Worm (Caenorhabditis elegans) whole organism, L3 larva: ENCODE results near the gene tag-151.

Experiments used
- R02D3.7 ChIP-seq: fragments of 150-350 bp; optimal IDR thresholded peaks from 2 replicates; lab custom pipeline; 2014; ENCODE audit warnings: missing biosample characterization, missing genetic modification characterization
- ZK546.5 ChIP-seq: sonication (generic microtip); optimal IDR thresholded peaks from 2 replicates; lab custom pipeline; 2017; ENCODE audit warnings: missing biosample characterization, missing genetic modification characterization
- ama-1 ChIP-seq: fragments of 150-350 bp; optimal IDR thresholded peaks from 2 replicates; lab custom pipeline; 2018
- ceh-16 ChIP-seq: sonication (generic microtip); optimal IDR thresholded peaks from 2 replicates; lab custom pipeline; 2017; ENCODE audit warnings: missing biosample characterization, missing genetic modification characterization
- ceh-28 ChIP-seq: fragments of 150-350 bp; optimal IDR thresholded peaks from 2 replicates; lab custom pipeline; 2014; ENCODE audit warnings: missing biosample characterization, missing genetic modification reagents, missing genetic modification characterization
- ceh-82 ChIP-seq: fragments of 150-350 bp; optimal IDR thresholded peaks from 2 replicates; lab custom pipeline; 2014; ENCODE audit warnings: missing biosample characterization, missing genetic modification characterization
- egl-27 ChIP-seq: sonication (generic microtip); optimal IDR thresholded peaks from 4 replicates; lab custom pipeline; 2017; ENCODE audit warnings: missing biosample characterization, missing genetic modification reagents, missing genetic modification characterization
- egl-5 ChIP-seq: fragments of 150-350 bp; optimal IDR thresholded peaks from 2 replicates; lab custom pipeline; 2017; ENCODE audit warnings: missing biosample characterization, missing genetic modification reagents, missing genetic modification characterization, inconsistent platforms
- elt-2 ChIP-seq: sonication (generic microtip); optimal IDR thresholded peaks from 2 replicates; lab custom pipeline; 2016; ENCODE audit warnings: missing genetic modification reagents, mild to moderate bottlenecking, missing genetic modification characterization, missing compliant biosample characterization
- elt-3 ChIP-seq, 3 experiments: fragments of 150-350 bp in 1 of 3; sonication (generic microtip) in 2 of 3; optimal IDR thresholded peaks; 2 replicates in 2 of 3; 4 replicates in 1 of 3; lab custom pipeline; 2014 to 2017; ENCODE audit warnings: missing biosample characterization in 3 of 3, missing genetic modification characterization in 3 of 3
- eor-1 ChIP-seq, 2 experiments: fragments of 150-350 bp; optimal IDR thresholded peaks; 2 replicates each; lab custom pipeline; 2014 to 2018; ENCODE audit warnings: missing biosample characterization in 2 of 2, missing genetic modification characterization in 2 of 2
- fkh-10 ChIP-seq: sonication (generic microtip); optimal IDR thresholded peaks from 2 replicates; lab custom pipeline; 2017; ENCODE audit warnings: missing biosample characterization, missing genetic modification reagents, missing genetic modification characterization
- fos-1 ChIP-seq: fragments of 150-350 bp; optimal IDR thresholded peaks from 2 replicates; lab custom pipeline; 2014; ENCODE audit warnings: missing biosample characterization, missing genetic modification characterization
- jun-1 ChIP-seq: fragments of 150-350 bp; optimal IDR thresholded peaks from 2 replicates; lab custom pipeline; 2014; ENCODE audit warnings: missing biosample characterization, missing genetic modification reagents, missing genetic modification characterization
- lin-15B ChIP-seq: fragments of 150-350 bp; optimal IDR thresholded peaks from 2 replicates; lab custom pipeline; 2014; ENCODE audit warnings: missing biosample characterization, missing genetic modification characterization
- lin-39 ChIP-seq: fragments of 150-350 bp; optimal IDR thresholded peaks from 2 replicates; lab custom pipeline; 2018; ENCODE audit warnings: missing biosample characterization, missing genetic modification reagents, missing genetic modification characterization
- lsy-12 ChIP-seq: sonication (generic microtip); optimal IDR thresholded peaks from 2 replicates; lab custom pipeline; 2016; ENCODE audit warnings: mild to moderate bottlenecking, missing genetic modification characterization, missing compliant biosample characterization
- mdl-1 ChIP-seq: fragments of 150-350 bp; optimal IDR thresholded peaks from 2 replicates; lab custom pipeline; 2014; ENCODE audit warnings: missing biosample characterization, missing genetic modification characterization
- mml-1 ChIP-seq: fragments of 150-350 bp; sonication (generic microtip); optimal IDR thresholded peaks from 3 replicates; lab custom pipeline; 2014; ENCODE audit warnings: missing biosample characterization, missing genetic modification characterization
- nfya-1 ChIP-seq: sonication (generic microtip); optimal IDR thresholded peaks from 2 replicates; lab custom pipeline; 2017; ENCODE audit warnings: missing genetic modification characterization, mild to moderate bottlenecking, missing compliant biosample characterization, antibody characterized with exemption, moderate library complexity; ENCODE audit not compliant: insufficient read depth
- nhr-12 ChIP-seq: fragments of 150-350 bp; optimal IDR thresholded peaks from 2 replicates; lab custom pipeline; 2014; ENCODE audit warnings: missing biosample characterization, missing genetic modification characterization
- nhr-23 ChIP-seq: fragments of 150-350 bp; optimal IDR thresholded peaks from 2 replicates; lab custom pipeline; 2014; ENCODE audit warnings: missing biosample characterization, missing genetic modification reagents, missing genetic modification characterization
- nhr-237 ChIP-seq: fragments of 150-350 bp; optimal IDR thresholded peaks from 2 replicates; lab custom pipeline; 2014; ENCODE audit warnings: missing biosample characterization, missing genetic modification characterization
- nhr-25 ChIP-seq: sonication (generic microtip); optimal IDR thresholded peaks from 2 replicates; lab custom pipeline; 2017; ENCODE audit warnings: missing biosample characterization, missing genetic modification characterization
- nhr-28 ChIP-seq: fragments of 150-350 bp; optimal IDR thresholded peaks from 2 replicates; lab custom pipeline; 2014; ENCODE audit warnings: missing biosample characterization, missing genetic modification characterization
- nhr-43 ChIP-seq: sonication (generic microtip); optimal IDR thresholded peaks from 2 replicates; lab custom pipeline; 2016; ENCODE audit warnings: mild to moderate bottlenecking, missing genetic modification characterization, missing compliant biosample characterization; ENCODE audit not compliant: poor library complexity, severe bottlenecking
- pqm-1 ChIP-seq: fragments of 150-350 bp; optimal IDR thresholded peaks from 2 replicates; lab custom pipeline; 2017; ENCODE audit warnings: missing biosample characterization, missing genetic modification characterization, inconsistent platforms
- skn-1 ChIP-seq: fragments of 150-350 bp; optimal IDR thresholded peaks from 2 replicates; lab custom pipeline; 2014; ENCODE audit warnings: missing biosample characterization, missing genetic modification characterization
- snpc-4 ChIP-seq: fragments of 150-350 bp; optimal IDR thresholded peaks from 2 replicates; lab custom pipeline; 2014; ENCODE audit warnings: missing biosample characterization, missing genetic modification characterization
- unc-39 ChIP-seq: sonication (generic microtip); optimal IDR thresholded peaks from 4 replicates; lab custom pipeline; 2017; ENCODE audit warnings: missing biosample characterization, missing genetic modification characterization
- unc-62 ChIP-seq: fragments of 150-350 bp; sonication (generic microtip); optimal IDR thresholded peaks from 4 replicates; lab custom pipeline; 2014; ENCODE audit warnings: missing biosample characterization, missing genetic modification reagents, missing genetic modification characterization
- zag-1 ChIP-seq: fragments of 150-350 bp; optimal IDR thresholded peaks from 2 replicates; lab custom pipeline; 2014; ENCODE audit warnings: missing biosample characterization, missing genetic modification characterization
- ztf-4 ChIP-seq: fragments of 150-350 bp; optimal IDR thresholded peaks from 2 replicates; lab custom pipeline; 2014; ENCODE audit warnings: missing biosample characterization, missing genetic modification characterization

tag-151 gene

ce11 chrII:4671692-4672091 is 38.4 kb upstream of the tag-151 start, which contains the start of gene T05A7.6:
Gene T05A7.6 (minus strand): TSS chrII:4671792.
- no peak for TF ChIP-seq lin-39 (tag; lab: Kevin White, UChicago)
- no peak for TF ChIP-seq fos-1
- TF ChIP-seq zag-1 (tag; lab: Kevin White, UChicago): no peak
- no peak for TF ChIP-seq egl-27 (tag; lab: Kevin White, UChicago)
- no peak for TF ChIP-seq nhr-43 (tag; lab: Kevin White, UChicago)
- TF ChIP-seq mdl-1 (tag; lab: Kevin White, UChicago): no peak
- TF ChIP-seq unc-62: no peak
- no peak for TF ChIP-seq ceh-16 (tag; lab: Kevin White, UChicago)
- no peak for TF ChIP-seq unc-39 (tag; lab: Kevin White, UChicago)
- TF ChIP-seq lin-15B (tag; lab: Kevin White, UChicago): no peak
- TF ChIP-seq, all 47 proteins: peak for 0

ce11 chrII:4672584-4673110 is 37.4 kb upstream of the tag-151 start, which contains the start of the genes clec-140 and hmg-11:
Gene clec-140 (plus strand): TSS chrII:4673060.
Gene hmg-11 (plus strand): TSS chrII:4673085.
- TF ChIP-seq nhr-12 (tag; lab: Kevin White, UChicago) (no peak), elt-2 (tag; lab: Kevin White, UChicago) (peak; percentile 46), fos-1 (peak; percentile 9), egl-5 (tag; lab: Kevin White, UChicago) (peak; percentile 24), ztf-4 (tag; lab: Kevin White, UChicago) (no peak), lsy-12 (tag; lab: Kevin White, UChicago) (peak; percentile 8), nfya-1 (peak; percentile 72), nhr-23 (tag; lab: Kevin White, UChicago) (peak; percentile 41), lin-15B (tag; lab: Kevin White, UChicago) (peak; percentile 71), ceh-28 (no peak), lin-39 (tag; lab: Kevin White, UChicago) (peak; percentile 90), pqm-1 (peak; percentile 33), unc-62 (no peak), snpc-4 (peak; percentile 43), jun-1 (tag; lab: Kevin White, UChicago) (peak; percentile 45), nhr-25 (tag; lab: Kevin White, UChicago) (peak; percentile 51)

ce11 chrII:4673242-4673641 is 36.8 kb upstream of the tag-151 start:
- TF ChIP-seq ceh-28 (no peak), lin-39 (tag; lab: Kevin White, UChicago) (no peak), ceh-82 (tag; lab: Kevin White, UChicago) (no peak), nhr-12 (tag; lab: Kevin White, UChicago) (no peak), nhr-23 (tag; lab: Kevin White, UChicago) (no peak), eor-1 (tag; optimal IDR thresholded peaks at IDR 0.05; lab: Kevin White, UChicago) (no peak), ceh-16 (tag; lab: Kevin White, UChicago) (no peak), elt-3 (tag; optimal IDR thresholded peaks at IDR 0.05; lab: Kevin White, UChicago) (no peak), skn-1 (tag; lab: Kevin White, UChicago) (no peak), mml-1 (tag; lab: Kevin White, UChicago) (no peak), nhr-25 (tag; lab: Kevin White, UChicago) (no peak), mdl-1 (tag; lab: Kevin White, UChicago) (no peak), nfya-1 (no peak), unc-62 (no peak), nhr-28 (tag; lab: Kevin White, UChicago) (no peak), lsy-12 (tag; lab: Kevin White, UChicago) (no peak), fkh-10 (GFP tag; lab: Kevin White, UChicago) (no peak), egl-27 (tag; lab: Kevin White, UChicago) (no peak), lin-15B (tag; lab: Kevin White, UChicago) (no peak), pqm-1 (no peak)

ce11 chrII:4673670-4674069 is 36.4 kb upstream of the tag-151 start:
- TF ChIP-seq ama-1 (lab: Kevin White, UChicago) (peak; percentile 56), elt-3 (tag; optimal IDR thresholded peaks at IDR 0.05; lab: Kevin White, UChicago) (no peak), nhr-23 (tag; lab: Kevin White, UChicago) (no peak)

ce11 chrII:4674188-4674587 is 35.9 kb upstream of the tag-151 start:
- TF ChIP-seq egl-5 (tag; lab: Kevin White, UChicago): no peak
- TF ChIP-seq ZK546.5 (tag; lab: Kevin White, UChicago): no peak
- TF ChIP-seq R02D3.7: no peak
- TF ChIP-seq jun-1 (tag; lab: Kevin White, UChicago): peak; percentile 60
- TF ChIP-seq elt-2 (tag; lab: Kevin White, UChicago): peak; percentile 96
- TF ChIP-seq pqm-1: peak; percentile 68
- no peak for TF ChIP-seq nhr-237 (tag; lab: Kevin White, UChicago)
